Fruit fly (Drosophila melanogaster) whole organism, embryonic: Measurements from ENCODE around the gene HP1b.

Source experiments
- Abd-B ChIP-seq: fragments of 200-800 bp; sonication (Bioruptor generic); optimal IDR thresholded peaks from 2 replicates; lab custom pipeline; 2018; ENCODE audit warnings: missing biosample characterization, mild to moderate bottlenecking, missing genetic modification characterization, moderate library complexity
- Asciz ChIP-seq: fragments of 200-800 bp; sonication (Bioruptor generic); optimal IDR thresholded peaks from 2 replicates; lab custom pipeline; 2017; ENCODE audit warnings: missing biosample characterization, mild to moderate bottlenecking, missing genetic modification characterization, missing genetic modification reagents
- Atf3 ChIP-seq: fragments of 200-800 bp; sonication (Bioruptor generic); optimal IDR thresholded peaks from 3 replicates; lab custom pipeline; 2016; ENCODE audit warnings: missing biosample characterization, missing genetic modification characterization
- Blimp-1 ChIP-seq: fragments of 200-800 bp; sonication (Bioruptor generic); optimal IDR thresholded peaks from 3 replicates; lab custom pipeline; 2018; ENCODE audit warnings: missing biosample characterization, missing genetic modification characterization, mild to moderate bottlenecking, moderate library complexity, missing genetic modification reagents
- BtbVII ChIP-seq: fragments of 200-800 bp; sonication (Bioruptor generic); optimal IDR thresholded peaks from 3 replicates; lab custom pipeline; 2017; ENCODE audit warnings: missing biosample characterization, mild to moderate bottlenecking, missing genetic modification characterization
- CG10147 ChIP-seq: fragments of 200-800 bp; sonication (Bioruptor generic); optimal IDR thresholded peaks from 2 replicates; lab custom pipeline; 2019; ENCODE audit warnings: missing biosample characterization, mild to moderate bottlenecking, missing genetic modification characterization, moderate library complexity
- CG10267 ChIP-seq: fragments of 200-800 bp; sonication (Bioruptor generic); optimal IDR thresholded peaks from 2 replicates; lab custom pipeline; 2018; ENCODE audit warnings: missing biosample characterization, mild to moderate bottlenecking, missing genetic modification characterization, moderate library complexity
- CG11504 ChIP-seq: fragments of 200-800 bp; sonication (Bioruptor generic); optimal IDR thresholded peaks from 3 replicates; lab custom pipeline; 2019; ENCODE audit warnings: missing biosample characterization, mild to moderate bottlenecking, missing genetic modification characterization, moderate library complexity
- CG1233 ChIP-seq: fragments of 200-800 bp; sonication (Bioruptor generic); optimal IDR thresholded peaks from 4 replicates; lab custom pipeline; 2018; ENCODE audit warnings: missing biosample characterization, mild to moderate bottlenecking, missing genetic modification characterization
- CG13123 ChIP-seq: fragments of 200-800 bp; sonication (Bioruptor generic); optimal IDR thresholded peaks from 2 replicates; lab custom pipeline; 2016; ENCODE audit warnings: missing biosample characterization, missing genetic modification characterization
- CG13296 ChIP-seq: fragments of 200-800 bp; sonication (Bioruptor generic); optimal IDR thresholded peaks from 3 replicates; lab custom pipeline; 2018; ENCODE audit warnings: missing biosample characterization, mild to moderate bottlenecking, missing genetic modification characterization
- CG13424 ChIP-seq: fragments of 200-800 bp; sonication (Bioruptor generic); optimal IDR thresholded peaks from 2 replicates; lab custom pipeline; 2019; ENCODE audit warnings: missing biosample characterization, mild to moderate bottlenecking, missing genetic modification characterization, moderate library complexity
- CG14667 ChIP-seq: fragments of 200-800 bp; sonication (Bioruptor generic); IDR thresholded peaks from 2 replicates; pipeline ENCODE4 v1.3.6; 2022; ENCODE audit warnings: missing biosample characterization, missing genetic modification characterization
- CG14710 ChIP-seq: fragments of 200-800 bp; sonication (Bioruptor generic); optimal IDR thresholded peaks from 3 replicates; lab custom pipeline; 2019; ENCODE audit warnings: missing biosample characterization, mild to moderate bottlenecking, missing genetic modification characterization, moderate library complexity
- CG15514 ChIP-seq: fragments of 200-800 bp; sonication (Bioruptor generic); optimal IDR thresholded peaks from 3 replicates; lab custom pipeline; 2017; ENCODE audit warnings: missing biosample characterization, missing genetic modification characterization, mild to moderate bottlenecking, moderate library complexity, missing genetic modification reagents
- CG15696 ChIP-seq: fragments of 200-800 bp; sonication (Bioruptor generic); optimal IDR thresholded peaks from 2 replicates; lab custom pipeline; 2019; ENCODE audit warnings: missing biosample characterization, mild to moderate bottlenecking, missing genetic modification characterization, moderate library complexity
- CG17829 ChIP-seq: fragments of 200-800 bp; optimal IDR thresholded peaks from 2 replicates; lab custom pipeline; 2019; ENCODE audit warnings: missing biosample characterization, mild to moderate bottlenecking, missing genetic modification characterization, moderate library complexity
- CG2678 ChIP-seq: fragments of 200-800 bp; sonication (Bioruptor generic); optimal IDR thresholded peaks from 3 replicates; lab custom pipeline; 2019; ENCODE audit warnings: missing biosample characterization, mild to moderate bottlenecking, missing genetic modification characterization, moderate library complexity
- CG2712 ChIP-seq: fragments of 200-800 bp; optimal IDR thresholded peaks from 3 replicates; lab custom pipeline; 2019; ENCODE audit warnings: missing biosample characterization, mild to moderate bottlenecking, missing genetic modification characterization, moderate library complexity
- CG3281 ChIP-seq: fragments of 200-800 bp; sonication (Bioruptor generic); optimal IDR thresholded peaks from 3 replicates; lab custom pipeline; 2017; ENCODE audit warnings: missing biosample characterization, mild to moderate bottlenecking, missing genetic modification characterization
- CG6854 ChIP-seq: fragments of 200-800 bp; sonication (Bioruptor generic); optimal IDR thresholded peaks from 3 replicates; lab custom pipeline; 2017; ENCODE audit warnings: missing biosample characterization, mild to moderate bottlenecking, missing genetic modification characterization
- CG7839 ChIP-seq: fragments of 200-800 bp; sonication (Bioruptor generic); optimal IDR thresholded peaks from 3 replicates; lab custom pipeline; 2018; ENCODE audit warnings: missing biosample characterization, mild to moderate bottlenecking, missing genetic modification characterization, moderate library complexity
- Camta ChIP-seq: fragments of 200-800 bp; sonication (Bioruptor generic); optimal IDR thresholded peaks from 2 replicates; lab custom pipeline; 2016; ENCODE audit warnings: missing biosample characterization, missing genetic modification characterization
- Deaf1 ChIP-seq: fragments of 200-800 bp; optimal IDR thresholded peaks from 3 replicates; lab custom pipeline; 2019; ENCODE audit warnings: missing biosample characterization, mild to moderate bottlenecking, missing genetic modification characterization, moderate library complexity
- Elba2 ChIP-seq: fragments of 200-800 bp; sonication (Bioruptor generic); optimal IDR thresholded peaks from 3 replicates; lab custom pipeline; 2016; ENCODE audit warnings: missing biosample characterization, missing genetic modification characterization
- Fer3 ChIP-seq: fragments of 200-800 bp; sonication (Bioruptor generic); optimal IDR thresholded peaks from 2 replicates; lab custom pipeline; 2018; ENCODE audit warnings: missing biosample characterization, mild to moderate bottlenecking, missing genetic modification characterization, moderate library complexity
- Gsc ChIP-seq: fragments of 200-800 bp; sonication (Bioruptor generic); IDR thresholded peaks from 2 replicates; pipeline ENCODE4 v1.3.6; 2022; ENCODE audit warnings: missing biosample characterization, missing genetic modification characterization
- HLH54F ChIP-seq: fragments of 200-800 bp; sonication (Bioruptor generic); optimal IDR thresholded peaks from 3 replicates; lab custom pipeline; 2016; ENCODE audit warnings: missing biosample characterization, missing genetic modification characterization
- Max ChIP-seq: fragments of 200-800 bp; sonication (Bioruptor generic); optimal IDR thresholded peaks from 2 replicates; lab custom pipeline; 2016; ENCODE audit warnings: missing biosample characterization, mild to moderate bottlenecking, missing genetic modification characterization
- NK7.1 ChIP-seq: fragments of 200-800 bp; sonication (Bioruptor generic); optimal IDR thresholded peaks from 3 replicates; lab custom pipeline; 2016; ENCODE audit warnings: missing biosample characterization, missing genetic modification characterization
- Pdp1 ChIP-seq, 2 experiments: fragments of 200-800 bp; sonication (Bioruptor generic); optimal IDR thresholded peaks; 3 replicates each; lab custom pipeline; 2016; ENCODE audit warnings: missing biosample characterization in 2 of 2, missing genetic modification characterization in 2 of 2, mild to moderate bottlenecking in 1 of 2, moderate library complexity in 1 of 2
- Ptx1 ChIP-seq: fragments of 200-800 bp; sonication (Bioruptor generic); IDR thresholded peaks from 2 replicates; pipeline ENCODE4 v1.3.6; 2022; ENCODE audit warnings: missing biosample characterization, missing genetic modification characterization
- Sox100B ChIP-seq: fragments of 200-800 bp; sonication (Bioruptor generic); optimal IDR thresholded peaks from 3 replicates; lab custom pipeline; 2018; ENCODE audit warnings: missing biosample characterization, mild to moderate bottlenecking, missing genetic modification characterization
- ara ChIP-seq: fragments of 200-800 bp; sonication (Bioruptor generic); IDR thresholded peaks from 2 replicates; pipeline ENCODE4 v1.3.6; 2022; ENCODE audit warnings: missing biosample characterization, missing genetic modification characterization
- ash1 ChIP-seq: fragments of 200-800 bp; sonication (Bioruptor generic); optimal IDR thresholded peaks from 2 replicates; lab custom pipeline; 2018; ENCODE audit warnings: missing biosample characterization, mild to moderate bottlenecking, missing genetic modification characterization
- bsh ChIP-seq, 2 experiments: fragments of 200-800 bp; sonication (Bioruptor generic); optimal IDR thresholded peaks; 2 replicates each; lab custom pipeline; 2017 to 2018; ENCODE audit warnings: mild to moderate bottlenecking in 2 of 2, missing biosample characterization in 2 of 2, missing genetic modification characterization in 2 of 2, moderate library complexity in 1 of 2
- cg ChIP-seq: fragments of 200-800 bp; sonication (Bioruptor generic); optimal IDR thresholded peaks from 3 replicates; lab custom pipeline; 2019; ENCODE audit warnings: missing biosample characterization, mild to moderate bottlenecking, missing genetic modification characterization, moderate library complexity
- ci ChIP-seq: fragments of 200-800 bp; sonication (Bioruptor generic); IDR thresholded peaks from 3 replicates; pipeline ENCODE4 v1.3.6; 2022; ENCODE audit warnings: missing biosample characterization, missing genetic modification characterization
- dpn ChIP-seq, 2 experiments: fragments of 200-800 bp; sonication (Bioruptor generic); optimal IDR thresholded peaks; 3 replicates each; lab custom pipeline; 2016; ENCODE audit warnings: missing biosample characterization in 2 of 2, missing genetic modification characterization in 2 of 2
- ewg ChIP-seq: fragments of 200-800 bp; sonication (Bioruptor generic); optimal IDR thresholded peaks from 3 replicates; lab custom pipeline; 2017; ENCODE audit warnings: mild to moderate bottlenecking, missing biosample characterization, missing genetic modification reagents, missing genetic modification characterization
- lab ChIP-seq: fragments of 200-800 bp; sonication (Bioruptor generic); optimal IDR thresholded peaks from 3 replicates; lab custom pipeline; 2017; ENCODE audit warnings: missing biosample characterization, missing genetic modification characterization, mild to moderate bottlenecking, moderate library complexity, missing genetic modification reagents
- pho ChIP-seq: fragments of 200-800 bp; sonication (Bioruptor generic); optimal IDR thresholded peaks from 2 replicates; lab custom pipeline; 2016; ENCODE audit warnings: missing biosample characterization, missing genetic modification characterization
- ranshi ChIP-seq: fragments of 200-800 bp; sonication (Bioruptor generic); IDR thresholded peaks from 2 replicates; pipeline ENCODE4 v1.3.6; 2022; ENCODE audit warnings: missing biosample characterization, missing genetic modification characterization
- sens ChIP-seq: fragments of 200-800 bp; sonication (Bioruptor generic); peaks from one replicate; lab custom pipeline; 2016; ENCODE audit warnings: missing biosample characterization, missing genetic modification characterization
- sob ChIP-seq: fragments of 200-800 bp; sonication (Bioruptor generic); IDR thresholded peaks from 2 replicates; pipeline ENCODE4 v1.3.6; 2022; ENCODE audit warnings: missing biosample characterization, missing genetic modification characterization
- tap ChIP-seq: fragments of 200-800 bp; optimal IDR thresholded peaks from 3 replicates; lab custom pipeline; 2019; ENCODE audit warnings: missing biosample characterization, mild to moderate bottlenecking, missing genetic modification characterization, moderate library complexity
- tin ChIP-seq: fragments of 200-800 bp; sonication (Bioruptor generic); optimal IDR thresholded peaks from 3 replicates; lab custom pipeline; 2016; ENCODE audit warnings: missing biosample characterization, missing genetic modification characterization
- trem ChIP-seq: fragments of 200-800 bp; optimal IDR thresholded peaks from 3 replicates; lab custom pipeline; 2019; ENCODE audit warnings: missing biosample characterization, mild to moderate bottlenecking, missing genetic modification characterization, moderate library complexity

The HP1b gene

DNA sequence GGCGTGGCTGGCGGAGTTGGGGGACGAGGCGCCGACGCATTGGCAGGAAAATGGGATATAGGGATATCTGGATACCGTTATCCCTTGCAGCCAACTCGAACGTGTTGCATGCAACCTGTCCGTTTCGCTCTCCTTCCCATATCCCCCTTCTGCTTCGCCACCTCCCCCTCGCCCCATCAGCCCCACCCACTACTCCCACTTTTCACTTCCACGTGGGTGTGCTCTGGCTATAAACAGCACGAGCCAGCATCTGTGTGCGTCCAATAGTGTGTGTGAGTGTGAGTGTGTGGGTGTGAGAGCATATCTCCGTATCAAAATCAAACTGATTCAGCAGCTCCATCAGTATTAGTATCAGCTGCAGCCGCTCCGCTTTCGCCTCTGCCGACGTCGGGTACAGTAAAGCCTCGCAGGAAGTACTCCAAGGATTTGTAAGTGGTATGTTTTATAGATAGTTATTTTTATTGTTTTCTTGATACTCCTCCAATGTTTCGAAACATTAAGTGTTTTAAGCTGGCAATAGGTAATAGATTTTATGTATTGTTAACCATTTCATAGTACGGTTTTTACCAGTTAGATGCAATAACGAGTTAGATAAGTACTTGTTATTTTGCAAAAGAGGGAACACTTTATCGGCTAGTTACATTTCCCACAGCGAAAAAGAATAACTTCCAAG is 38.2 kb downstream of the HP1b start (continued):
- peak; percentile 22 for TF ChIP-seq Asciz (GFP tag; lab: Kevin White, UChicago)
- TF ChIP-seq ara (GFP tag; lab: Robert Waterston, UW) = no peak
- no peak for TF ChIP-seq Elba2 (GFP tag; lab: Kevin White, UChicago)
- TF ChIP-seq dpn (GFP tag; optimal IDR thresholded peaks at IDR 0.05; lab: Kevin White, UChicago) = peak in 1 of 2 experiments; percentile 35
- peak; percentile 69 for TF ChIP-seq tap
- no peak for TF ChIP-seq ash1 (GFP tag; lab: Kevin White, UChicago)
- TF ChIP-seq Fer3 (tag; lab: Kevin White, UChicago) = peak; percentile 33
- TF ChIP-seq Camta = peak; percentile 38
- TF ChIP-seq ci (GFP tag; lab: Robert Waterston, UW) = peak; percentile 49; the same call in 1 of the 3 replicates
- peak; percentile 47 for TF ChIP-seq Abd-B
- peak; percentile 22 for TF ChIP-seq CG17829
- peak; percentile 47 for TF ChIP-seq CG14710 (tag; lab: Kevin White, UChicago)
- TF ChIP-seq CG7839 (tag; lab: Kevin White, UChicago) = peak; percentile 65
- peak; percentile 57 for TF ChIP-seq CG3281
- TF ChIP-seq Sox100B (GFP tag; lab: Kevin White, UChicago) = peak; percentile 55
- peak; percentile 22 for TF ChIP-seq Max (GFP tag; lab: Kevin White, UChicago)
- peak; percentile 37 for TF ChIP-seq CG15514 (GFP tag; lab: Kevin White, UChicago)
- TF ChIP-seq Ptx1 (GFP tag; lab: Robert Waterston, UW) = peak; percentile 53
- TF ChIP-seq CG2712 (tag; lab: Kevin White, UChicago) = peak; percentile 13
- peak; percentile 46 for TF ChIP-seq CG13296 (GFP tag; lab: Kevin White, UChicago)
- TF ChIP-seq tin (GFP tag; lab: Kevin White, UChicago) = peak; percentile 35
- no peak for TF ChIP-seq sob
- TF ChIP-seq CG11504 (tag; lab: Kevin White, UChicago) = peak; percentile 71
- peak; percentile 37 for TF ChIP-seq CG13424 (tag; lab: Kevin White, UChicago)
- TF ChIP-seq Gsc (GFP tag; lab: Robert Waterston, UW) = no peak
- TF ChIP-seq Pdp1 (GFP tag; optimal IDR thresholded peaks at IDR 0.05; lab: Kevin White, UChicago) = peak; percentile 12 to 17
- 0 out of 2 replicates have a peak, but pooled peaks have one; percentile 13 for TF ChIP-seq ranshi (GFP tag; lab: Robert Waterston, UW)
- TF ChIP-seq HLH54F (GFP tag; lab: Kevin White, UChicago) = no peak
- no peak for TF ChIP-seq Atf3 (GFP tag; lab: Kevin White, UChicago)
- TF ChIP-seq CG10267 = peak; percentile 16
- TF ChIP-seq CG2678 (tag; lab: Kevin White, UChicago) = peak; percentile 80
- peak; percentile 90 for TF ChIP-seq sens (GFP tag; lab: Kevin White, UChicago)
- TF ChIP-seq ewg (GFP tag; lab: Kevin White, UChicago) = peak; percentile 1
- TF ChIP-seq CG1233 (GFP tag; lab: Kevin White, UChicago) = peak; percentile 21
- peak; percentile 64 for TF ChIP-seq lab (GFP tag; lab: Kevin White, UChicago)
- peak; percentile 30; the same call in 1 of the 2 replicates for TF ChIP-seq CG14667 (GFP tag; lab: Robert Waterston, UW)
- TF ChIP-seq CG13123 (GFP tag; lab: Kevin White, UChicago) = no peak
- TF ChIP-seq pho = no peak
- TF ChIP-seq CG10147 (GFP tag; lab: Kevin White, UChicago) = peak; percentile 59
- TF ChIP-seq Blimp-1 (GFP tag; lab: Kevin White, UChicago) = peak; percentile 65
- peak; percentile 20 for TF ChIP-seq NK7.1 (GFP tag; lab: Kevin White, UChicago)
- TF ChIP-seq CG6854 (GFP tag; lab: Kevin White, UChicago) = peak; percentile 30
- TF ChIP-seq cg (GFP tag; lab: Kevin White, UChicago) = peak; percentile 59
- peak; percentile 37 for TF ChIP-seq BtbVII
- peak; percentile 18 to 64 for TF ChIP-seq bsh (GFP tag; optimal IDR thresholded peaks at IDR 0.05; lab: Kevin White, UChicago)
- TF ChIP-seq trem = peak; percentile 29
- peak; percentile 21 for TF ChIP-seq Deaf1 (tag; lab: Kevin White, UChicago)
- TF ChIP-seq CG15696 = peak; percentile 5
